Fruit fly (Drosophila melanogaster) whole organism, wandering third instar larva: ENCODE measurements around the gene CG32026.

ENCODE experiments used
- Abd-B ChIP-seq: fragments of >200 bp; optimal IDR thresholded peaks from 2 replicates; lab custom pipeline; 2017; ENCODE audit warnings: missing biosample characterization, missing genetic modification characterization
- CG32264 ChIP-seq: fragments of 200-800 bp; sonication (Bioruptor generic); optimal IDR thresholded peaks from 2 replicates; lab custom pipeline; 2016; ENCODE audit warnings: missing biosample characterization, missing genetic modification characterization
- CrebA ChIP-seq: fragments of 200-800 bp; sonication (Bioruptor generic); optimal IDR thresholded peaks from 2 replicates; lab custom pipeline; 2016; ENCODE audit warnings: missing biosample characterization, mild to moderate bottlenecking, missing genetic modification characterization, borderline replicate concordance
- Dif ChIP-seq: fragments of 200-275, 200-300 bp; sonication (Bioruptor generic); optimal IDR thresholded peaks from 2 replicates; lab custom pipeline; 2018; ENCODE audit warnings: missing biosample characterization, missing genetic modification characterization; ENCODE audit not compliant: partially characterized antibody
- HLH106 ChIP-seq: fragments of 200-800 bp; optimal IDR thresholded peaks from 3 replicates; lab custom pipeline; 2019; ENCODE audit warnings: missing biosample characterization, mild to moderate bottlenecking, missing genetic modification characterization, moderate library complexity
- Hnf4 ChIP-seq: fragments of 200-800 bp; sonication (Bioruptor generic); optimal IDR thresholded peaks from 2 replicates; lab custom pipeline; 2016; ENCODE audit warnings: missing biosample characterization, mild to moderate bottlenecking, missing genetic modification characterization
- Hr78 ChIP-seq: fragments of >200 bp; optimal IDR thresholded peaks from 2 replicates; lab custom pipeline; 2017; ENCODE audit warnings: missing biosample characterization, missing genetic modification characterization
- Hr83 ChIP-seq: fragments of 200-300 bp; sonication (Bioruptor generic); optimal IDR thresholded peaks from 2 replicates; lab custom pipeline; 2016; ENCODE audit warnings: missing biosample characterization, mild to moderate bottlenecking, missing genetic modification characterization, moderate library complexity; ENCODE audit not compliant: poor library complexity, severe bottlenecking
- Jra ChIP-seq: sonication (Bioruptor generic); optimal IDR thresholded peaks from 2 replicates; lab custom pipeline; 2016; ENCODE audit warnings: missing biosample characterization, missing genetic modification characterization
- Mio ChIP-seq: sonication (Bioruptor generic); optimal IDR thresholded peaks from 2 replicates; lab custom pipeline; 2016; ENCODE audit warnings: missing biosample characterization, missing genetic modification characterization
- Myc ChIP-seq: fragments of >200 bp; optimal IDR thresholded peaks from 2 replicates; lab custom pipeline; 2017
- N ChIP-seq: fragments of >200 bp; optimal IDR thresholded peaks from 2 replicates; lab custom pipeline; 2018; ENCODE audit warnings: missing biosample characterization, missing external identifiers, missing genetic modification characterization
- OdsH ChIP-seq: fragments of 200-800 bp; sonication (Bioruptor generic); optimal IDR thresholded peaks from 2 replicates; lab custom pipeline; 2016; ENCODE audit warnings: missing biosample characterization, mild to moderate bottlenecking, missing genetic modification characterization
- Rel ChIP-seq, 2 experiments: fragments of 200-800 bp; sonication (Bioruptor generic) in 1 of 2; optimal IDR thresholded peaks; 2 replicates in 1 of 2; 3 replicates in 1 of 2; lab custom pipeline; 2016 to 2019; ENCODE audit warnings: mild to moderate bottlenecking in 2 of 2, missing biosample characterization in 2 of 2, missing genetic modification characterization in 2 of 2, moderate library complexity in 1 of 2
- Sp1 ChIP-seq: fragments of 200-800 bp; sonication (Bioruptor generic); optimal IDR thresholded peaks from 3 replicates; lab custom pipeline; 2019; ENCODE audit warnings: missing biosample characterization, mild to moderate bottlenecking, missing genetic modification characterization, moderate library complexity
- Vsx2 ChIP-seq: fragments of 200-300, 225-300 bp; sonication (Bioruptor generic); optimal IDR thresholded peaks from 2 replicates; lab custom pipeline; 2018; ENCODE audit warnings: missing biosample characterization, missing genetic modification characterization; ENCODE audit not compliant: partially characterized antibody
- br ChIP-seq: fragments of 200-800 bp; sonication (Bioruptor generic); optimal IDR thresholded peaks from 2 replicates; lab custom pipeline; 2016; ENCODE audit warnings: missing biosample characterization, missing genetic modification characterization
- brk ChIP-seq: fragments of 200-800 bp; sonication (Bioruptor generic); optimal IDR thresholded peaks from 2 replicates; lab custom pipeline; 2016; ENCODE audit warnings: missing biosample characterization, mild to moderate bottlenecking, missing genetic modification characterization
- dmrt93B ChIP-seq: fragments of 200-800 bp; sonication (Bioruptor generic); optimal IDR thresholded peaks from 2 replicates; lab custom pipeline; 2018; ENCODE audit warnings: missing biosample characterization, mild to moderate bottlenecking, missing genetic modification characterization
- fru ChIP-seq: fragments of 200-800 bp; sonication (Bioruptor generic); optimal IDR thresholded peaks from 3 replicates; lab custom pipeline; 2016; ENCODE audit warnings: missing biosample characterization, mild to moderate bottlenecking, missing genetic modification characterization
- h ChIP-seq: fragments of 200-800 bp; sonication (Bioruptor generic); optimal IDR thresholded peaks from 3 replicates; lab custom pipeline; 2016; ENCODE audit warnings: missing biosample characterization, mild to moderate bottlenecking, missing genetic modification characterization
- jim ChIP-seq: fragments of 175-275, 200-325 bp; sonication (Bioruptor generic); optimal IDR thresholded peaks from 2 replicates; lab custom pipeline; 2016; ENCODE audit warnings: missing biosample characterization, mild to moderate bottlenecking, missing genetic modification characterization
- lola ChIP-seq: fragments of >200 bp; optimal IDR thresholded peaks from 2 replicates; lab custom pipeline; 2017; ENCODE audit warnings: missing biosample characterization, missing genetic modification characterization
- pan ChIP-seq: fragments of >200 bp; optimal IDR thresholded peaks from 2 replicates; lab custom pipeline; 2017
- psq ChIP-seq: fragments of 200-800 bp; sonication (Bioruptor generic); optimal IDR thresholded peaks from 3 replicates; lab custom pipeline; 2017; ENCODE audit warnings: missing biosample characterization, mild to moderate bottlenecking, missing genetic modification characterization, moderate library complexity
- rgr ChIP-seq: fragments of 200-800 bp; sonication (Bioruptor generic); optimal IDR thresholded peaks from 3 replicates; lab custom pipeline; 2016; ENCODE audit warnings: missing biosample characterization, mild to moderate bottlenecking, missing genetic modification characterization
- sage ChIP-seq: fragments of 200-800 bp; sonication (Bioruptor generic); optimal IDR thresholded peaks from 2 replicates; lab custom pipeline; 2016; ENCODE audit warnings: missing biosample characterization, mild to moderate bottlenecking, missing genetic modification characterization
- sv ChIP-seq: fragments of 200-800 bp; sonication (Bioruptor generic); optimal IDR thresholded peaks from 3 replicates; lab custom pipeline; 2016; ENCODE audit warnings: missing biosample characterization, missing genetic modification characterization
- tai ChIP-seq: sonication (Bioruptor generic); optimal IDR thresholded peaks from 2 replicates; lab custom pipeline; 2016; ENCODE audit warnings: missing biosample characterization, missing genetic modification characterization
- woc ChIP-seq: sonication (Bioruptor generic); optimal IDR thresholded peaks from 2 replicates; lab custom pipeline; 2016; ENCODE audit warnings: missing biosample characterization, mild to moderate bottlenecking, missing genetic modification characterization

Gene CG32026

DNA sequence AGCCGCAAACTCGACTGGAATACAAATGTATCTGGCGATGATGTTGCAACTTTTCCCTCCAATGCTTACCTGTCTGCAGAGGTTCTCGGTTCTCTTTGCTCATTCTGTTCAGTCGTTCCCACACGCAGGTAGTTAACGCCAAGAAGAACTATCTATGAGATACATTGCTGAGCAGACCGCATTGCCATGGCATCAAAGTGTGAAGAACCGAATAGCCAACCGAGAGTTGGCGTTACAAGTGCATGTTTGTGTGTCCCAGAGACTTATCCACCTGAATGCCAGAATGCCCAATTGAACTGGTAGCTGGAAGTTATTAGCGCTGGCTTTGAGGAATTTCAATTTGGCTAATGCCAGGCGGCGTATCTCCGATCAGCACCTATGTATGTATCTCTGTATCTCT is 6.7 kb upstream of the CG32026 start:
- TF ChIP-seq CG32264: no peak
- no peak for TF ChIP-seq Vsx2 (GFP tag; lab: Kevin White, UChicago)

DNA sequence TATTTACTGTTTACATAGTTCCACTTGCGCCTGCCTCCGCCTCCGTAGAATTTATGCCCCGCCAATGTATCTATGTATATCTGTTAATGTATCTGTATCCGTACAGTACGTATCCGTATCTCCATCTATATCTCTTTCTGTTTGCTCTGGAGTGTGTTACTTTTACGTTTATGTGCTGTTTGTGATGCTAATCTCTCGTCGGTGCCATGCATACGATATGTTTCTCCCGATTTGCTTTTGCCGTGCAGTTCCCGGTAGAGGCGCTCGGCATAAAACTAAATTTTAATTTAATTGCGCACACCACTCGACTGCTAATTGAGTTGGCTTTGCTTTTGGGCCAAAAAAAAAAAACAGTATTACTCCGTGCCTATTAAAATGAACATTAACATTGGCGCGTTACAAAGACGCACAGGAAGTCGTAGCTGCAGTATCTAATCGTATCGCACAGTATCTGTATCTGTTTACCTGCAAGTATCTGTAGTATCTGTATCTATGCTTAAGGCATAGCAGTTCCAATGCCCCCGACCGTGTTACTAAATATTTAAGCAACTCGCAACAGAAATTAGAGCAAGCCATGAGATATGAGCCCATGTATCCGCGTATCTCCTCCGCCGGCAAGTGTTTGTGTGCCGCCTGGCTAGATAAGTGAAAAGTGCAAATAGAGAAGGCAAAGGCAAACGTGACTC is 6.1 kb upstream of the CG32026 start:
- TF ChIP-seq OdsH (GFP tag; lab: Kevin White, UChicago) (no peak), Mio (GFP tag; lab: Kevin White, UChicago) (no peak), pan (lab: Kevin White, UChicago) (no peak), Rel (GFP tag; optimal IDR thresholded peaks at IDR 0.05; lab: Kevin White, UChicago) (no peak), Rel (tag; optimal IDR thresholded peaks at IDR 0.05; lab: Kevin White, UChicago) (no peak), br (no peak), fru (GFP tag; lab: Kevin White, UChicago) (no peak), Sp1 (GFP tag; lab: Kevin White, UChicago) (no peak), Jra (GFP tag; lab: Kevin White, UChicago) (no peak), psq (GFP tag; lab: Kevin White, UChicago) (no peak), dmrt93B (no peak), h (GFP tag; lab: Kevin White, UChicago) (no peak)

DNA sequence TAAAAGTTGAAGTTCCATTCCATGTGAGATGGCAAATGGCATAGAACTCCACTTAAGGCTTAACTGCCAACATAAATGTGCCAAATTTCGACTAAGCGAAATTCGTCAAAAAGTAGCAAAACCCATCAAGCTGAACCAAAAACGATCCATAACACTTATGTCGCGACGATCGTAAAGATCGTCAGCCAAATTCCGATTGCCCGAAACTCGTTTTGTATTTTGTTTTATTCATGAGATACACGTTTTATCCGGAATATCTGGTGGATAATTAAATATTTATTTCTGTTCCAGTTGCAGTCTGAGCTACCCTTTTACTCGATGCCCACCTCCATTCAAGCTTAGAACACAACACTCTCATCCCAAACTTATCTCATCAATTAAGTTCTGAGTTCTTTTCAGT is 5.3 kb upstream of the CG32026 start:
- no peak for TF ChIP-seq woc (GFP tag; lab: Kevin White, UChicago)

DNA sequence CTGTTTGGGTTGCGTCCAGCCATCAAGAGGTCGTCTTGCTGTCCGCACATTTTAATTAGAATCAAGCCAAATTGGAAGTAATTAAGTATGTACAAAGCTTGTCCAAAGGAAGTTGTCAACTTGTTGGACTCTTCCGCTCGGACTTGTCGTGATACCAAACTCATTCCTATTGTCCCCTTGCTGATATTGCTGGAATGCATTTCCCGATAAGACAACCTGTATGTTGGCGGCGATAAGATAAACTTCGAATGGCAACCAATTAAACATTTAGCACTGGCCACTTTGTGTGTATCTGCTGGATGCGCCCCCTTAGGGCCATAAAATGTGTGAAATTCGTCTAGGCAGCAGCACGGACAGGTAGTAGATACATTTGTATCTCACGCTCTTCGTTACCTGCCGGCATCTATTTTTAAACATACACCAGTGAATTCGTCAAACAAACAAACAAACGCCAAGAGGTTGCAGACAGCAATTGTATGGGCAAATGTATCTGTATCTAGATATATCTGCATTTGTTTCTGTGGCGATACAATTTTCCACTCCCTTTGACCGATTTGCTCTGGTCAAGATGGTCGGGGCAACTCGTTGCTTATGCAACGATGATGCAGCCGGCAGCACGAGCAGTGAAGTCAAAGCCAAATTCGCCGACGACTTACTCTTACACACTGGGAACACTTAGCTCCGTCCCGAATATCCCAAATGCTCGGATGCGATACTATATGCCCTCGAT is 3.4 kb upstream of the CG32026 start:
- TF ChIP-seq Hr78 (GFP tag; lab: Kevin White, UChicago) (no peak), CG32264 (no peak), CrebA (GFP tag; lab: Kevin White, UChicago) (no peak), lola (GFP tag; lab: Kevin White, UChicago) (no peak), Myc (lab: Kevin White, UChicago) (no peak), N (GFP tag; lab: Kevin White, UChicago) (no peak), Abd-B (no peak), Hnf4 (GFP tag; lab: Kevin White, UChicago) (no peak), jim (GFP tag; lab: Kevin White, UChicago) (no peak), tai (no peak)

DNA sequence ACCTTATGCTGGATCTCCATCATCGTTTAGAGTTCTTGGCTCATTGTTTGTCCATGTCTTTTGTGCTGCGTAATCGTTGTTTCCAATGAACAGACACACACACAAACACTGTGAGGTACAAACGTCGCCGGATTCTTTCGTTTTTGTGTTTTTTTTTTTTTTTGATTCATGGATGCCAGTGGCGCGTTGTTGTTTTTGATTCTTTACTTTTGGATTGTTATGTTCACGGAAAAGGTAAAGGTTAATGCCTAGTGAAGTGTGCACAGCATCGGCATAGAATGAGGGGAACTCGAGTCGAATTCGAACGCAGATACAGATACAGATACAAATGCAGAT is 2.8 kb upstream of the CG32026 start:
- TF ChIP-seq rgr (GFP tag; lab: Kevin White, UChicago) (no peak), sv (GFP tag; lab: Kevin White, UChicago) (no peak), CG32264 (no peak), dmrt93B (no peak), Vsx2 (GFP tag; lab: Kevin White, UChicago) (no peak), sage (GFP tag; lab: Kevin White, UChicago) (no peak), Hr83 (GFP tag; lab: Kevin White, UChicago) (no peak), Mio (GFP tag; lab: Kevin White, UChicago) (no peak), Myc (lab: Kevin White, UChicago) (no peak), Dif (GFP tag; lab: Kevin White, UChicago) (no peak), fru (GFP tag; lab: Kevin White, UChicago) (no peak), brk (no peak), br (no peak), CrebA (GFP tag; lab: Kevin White, UChicago) (no peak), psq (GFP tag; lab: Kevin White, UChicago) (no peak), jim (GFP tag; lab: Kevin White, UChicago) (no peak), Jra (GFP tag; lab: Kevin White, UChicago) (no peak), HLH106 (no peak), Abd-B (no peak), Hr78 (GFP tag; lab: Kevin White, UChicago) (no peak)
- TF ChIP-seq, all 38 proteins: peak for 0
